Worm (Caenorhabditis elegans): ENCODE measurements around the gene cht-3.

DNA sequence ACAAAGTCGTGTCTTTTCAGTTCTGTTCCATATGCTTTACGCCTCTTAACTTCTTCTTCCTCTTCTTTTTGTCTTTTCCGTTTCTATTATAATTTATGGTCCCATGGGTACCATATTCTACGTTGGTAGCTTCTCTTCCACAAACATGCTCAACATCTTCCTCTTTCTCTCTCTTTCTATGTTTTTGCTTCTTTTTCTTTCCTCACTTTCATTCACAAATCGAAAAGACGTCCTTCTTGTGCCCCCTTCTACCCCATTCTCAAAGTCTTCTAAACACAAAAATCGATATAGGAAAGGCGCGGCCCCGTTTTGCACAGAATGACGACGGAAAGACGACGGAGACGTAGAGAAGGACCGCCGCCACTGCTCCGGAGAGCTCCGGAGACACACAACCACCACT is 44.7 kb upstream of the cht-3 start:
- TF ChIP-seq flt-1 (GFP tag; IDR thresholded peaks at IDR 0.05) = no peak
- TF ChIP-seq ref-1 (GFP tag; conservative IDR thresholded peaks at IDR 0.05) = no peak
- no peak for TF ChIP-seq cog-1 (tag; optimal IDR thresholded peaks at IDR 0.05)
- TF ChIP-seq ztf-29 (GFP tag; IDR thresholded peaks at IDR 0.05) = no peak
- TF ChIP-seq ztf-23 (GFP tag; IDR thresholded peaks at IDR 0.05) = no peak
- TF ChIP-seq tab-1 (GFP tag; IDR thresholded peaks at IDR 0.05) = no peak
- no peak for TF ChIP-seq T22C8.4 (GFP tag; IDR thresholded peaks at IDR 0.05)
- TF ChIP-seq klf-2 (GFP tag; conservative IDR thresholded peaks at IDR 0.05) = no peak
- TF ChIP-seq med-1 (GFP tag; optimal IDR thresholded peaks at IDR 0.05; ENCODE audit: insufficient read depth) = no peak

Measured in whole organism, midembryonic.